Fruit fly (Drosophila melanogaster) whole organism, pupa: ENCODE data around the gene RpL22.

Source experiments
- CG12605 ChIP-seq: fragments of 200-800 bp; sonication (Bioruptor generic); IDR thresholded peaks from 2 replicates; pipeline ENCODE4 v1.3.6; 2022; ENCODE audit warnings: missing biosample characterization, missing genetic modification characterization
- CG15710 ChIP-seq: fragments of 200-800 bp; sonication (Bioruptor generic); optimal IDR thresholded peaks from 2 replicates; lab custom pipeline; 2018; ENCODE audit warnings: missing biosample characterization, mild to moderate bottlenecking, missing genetic modification characterization, moderate library complexity
- CG34367 ChIP-seq: fragments of 200-800 bp; sonication (Bioruptor generic); optimal IDR thresholded peaks from 2 replicates; lab custom pipeline; 2018; ENCODE audit warnings: missing biosample characterization, mild to moderate bottlenecking, missing genetic modification characterization
- CG8301 ChIP-seq: fragments of 200-800 bp; sonication (Bioruptor generic); optimal IDR thresholded peaks from 2 replicates; lab custom pipeline; 2018; ENCODE audit warnings: missing biosample characterization, mild to moderate bottlenecking, missing genetic modification characterization
- D1 ChIP-seq: fragments of 200-800 bp; sonication (Bioruptor generic); optimal IDR thresholded peaks from 2 replicates; lab custom pipeline; 2018; ENCODE audit warnings: missing biosample characterization, mild to moderate bottlenecking, missing genetic modification characterization, moderate library complexity
- Ets98B ChIP-seq: fragments of 200-800 bp; sonication (Bioruptor generic); IDR thresholded peaks from 2 replicates; pipeline ENCODE4 v1.3.6; 2022; ENCODE audit warnings: missing biosample characterization, missing genetic modification characterization

DNA sequence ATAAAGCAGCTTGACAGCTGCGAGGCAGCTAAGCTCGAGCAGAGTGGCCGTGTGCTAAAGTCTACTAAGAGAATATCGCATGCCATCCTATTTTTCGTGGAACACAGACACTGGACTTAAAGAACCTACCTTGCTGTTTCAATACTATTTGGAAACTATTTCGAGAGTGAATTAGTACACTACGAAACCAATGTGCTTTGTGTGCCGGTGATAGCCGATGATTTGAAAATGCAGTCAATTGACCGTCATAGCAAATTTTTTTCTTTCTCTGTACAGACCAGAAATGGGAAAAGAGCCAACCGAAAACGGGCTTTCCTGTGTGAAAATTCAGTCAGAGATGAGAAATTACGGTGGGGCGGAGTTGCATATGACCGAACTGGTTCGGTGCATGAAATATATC lies 49.5 kb downstream of the RpL22 start:
- TF ChIP-seq CG8301 (tag; lab: Kevin White, UChicago) (peak; percentile 71), Ets98B (GFP tag; lab: Robert Waterston, UW) (peak; percentile 59), CG12605 (GFP tag; lab: Robert Waterston, UW) (no peak), CG34367 (tag; lab: Kevin White, UChicago) (no peak), D1 (tag; lab: Kevin White, UChicago) (no peak), CG15710 (tag; lab: Kevin White, UChicago) (no peak)
